Fruit fly (Drosophila melanogaster): ENCODE data around the gene CG13244.

Gene CG13244

dm6 chr2L:15908496-15909276 is 8.0 kb upstream of the CG13244 start (continued):
- TF ChIP-seq crp (GFP tag; optimal IDR thresholded peaks at IDR 0.05) (peak in 1 of 2 experiments; percentile 45), bcd (GFP tag; optimal IDR thresholded peaks at IDR 0.05) (peak; percentile 10), CG4360 (GFP tag; IDR thresholded peaks at IDR 0.05) (no peak), ttk (GFP tag; IDR thresholded peaks at IDR 0.05) (peak; percentile 30; the same call in 1 of the 2 replicates), sob (GFP tag; IDR thresholded peaks at IDR 0.05) (peak; percentile 40), h (optimal IDR thresholded peaks at IDR 0.05) (no peak), mirr (GFP tag; optimal IDR thresholded peaks at IDR 0.05) (peak; percentile 82), gt (GFP tag; IDR thresholded peaks at IDR 0.05) (no peak), grau (tag; optimal IDR thresholded peaks at IDR 0.05) (peak; percentile 73), mam (GFP tag; optimal IDR thresholded peaks at IDR 0.05) (no peak), bsh (GFP tag; optimal IDR thresholded peaks at IDR 0.05) (peak in 1 of 2 experiments; percentile 78), CG6854 (GFP tag; optimal IDR thresholded peaks at IDR 0.05) (peak; percentile 52), CG3838 (GFP tag; optimal IDR thresholded peaks at IDR 0.05) (no peak), dmrt99B (tag; optimal IDR thresholded peaks at IDR 0.05) (peak; percentile 70), CG2678 (tag; optimal IDR thresholded peaks at IDR 0.05) (peak; percentile 75), seq (GFP tag; IDR thresholded peaks at IDR 0.05) (no peak), Drgx (GFP tag; IDR thresholded peaks at IDR 0.05) (no peak), CG34422 (GFP tag; IDR thresholded peaks at IDR 0.05) (peak; percentile 28; the same call in 1 of the 3 replicates), croc (GFP tag; conservative IDR thresholded peaks at IDR 0.05) (no peak), nmo (GFP tag; optimal IDR thresholded peaks at IDR 0.05) (peak; percentile 77), CG14667 (GFP tag; IDR thresholded peaks at IDR 0.05) (no peak), mld (GFP tag; IDR thresholded peaks at IDR 0.05; ENCODE audit: partially characterized antibody) (no peak), PHDP (tag; optimal IDR thresholded peaks at IDR 0.05) (peak; percentile 79), hth (optimal IDR thresholded peaks at IDR 0.05) (no peak), gem (tag; optimal IDR thresholded peaks at IDR 0.05) (peak; percentile 87), tll (GFP tag; optimal IDR thresholded peaks at IDR 0.05) (no peak), Mrtf (GFP tag; IDR thresholded peaks at IDR 0.05) (no peak), CTCF (GFP tag; optimal IDR thresholded peaks at IDR 0.05) (no peak), sens (GFP tag) (peak; percentile 87), CG15073 (GFP tag; optimal IDR thresholded peaks at IDR 0.05) (no peak), jumu (GFP tag; optimal IDR thresholded peaks at IDR 0.05) (no peak), H2.0 (GFP tag; IDR thresholded peaks at IDR 0.05) (no peak), sc (optimal IDR thresholded peaks at IDR 0.05) (no peak), sc (GFP tag; optimal IDR thresholded peaks at IDR 0.05) (peak; percentile 38), CG14860 (GFP tag; IDR thresholded peaks at IDR 0.05; ENCODE audit: partially characterized antibody) (0 out of 3 replicates have a peak, but pooled peaks have one; percentile 8), CG1792 (GFP tag; optimal IDR thresholded peaks at IDR 0.05) (no peak), unc-4 (GFP tag; IDR thresholded peaks at IDR 0.05; ENCODE audit: partially characterized antibody) (0 out of 2 replicates have a peak, but pooled peaks have one; percentile 20), dm (GFP tag; optimal IDR thresholded peaks at IDR 0.05) (peak; percentile 12), CG7839 (tag; optimal IDR thresholded peaks at IDR 0.05) (peak; percentile 78), vvl (GFP tag; IDR thresholded peaks at IDR 0.05) (peak; percentile 74), CG13894 (tag; optimal IDR thresholded peaks at IDR 0.05) (peak; percentile 87), CG31224 (GFP tag; IDR thresholded peaks at IDR 0.05) (peak; percentile 99), CG9797 (GFP tag; optimal IDR thresholded peaks at IDR 0.05) (no peak), Adf1 (GFP tag; IDR thresholded peaks at IDR 0.05) (peak; percentile 72), pita (GFP tag; optimal IDR thresholded peaks at IDR 0.05) (no peak), otp (GFP tag; IDR thresholded peaks at IDR 0.05) (no peak), Ada2b (GFP tag; IDR thresholded peaks at IDR 0.05) (no peak), shn (GFP tag; optimal IDR thresholded peaks at IDR 0.05) (no peak), trh (GFP tag; optimal IDR thresholded peaks at IDR 0.05) (no peak), CG7963 (GFP tag; IDR thresholded peaks at IDR 0.05; ENCODE audit: partially characterized antibody) (no peak), CG32532 (GFP tag; IDR thresholded peaks at IDR 0.05) (peak; percentile 25; the same call in 1 of the 2 replicates)
